Fruit fly (Drosophila melanogaster): ENCODE results near the gene COX8.

Gene COX8

dm6 chr3L:21585397-21585796, 46.1 kb upstream of the COX8 start (continued):
- peak in 1 of 2 experiments; percentile 14 for TF ChIP-seq chif (GFP tag; optimal IDR thresholded peaks at IDR 0.05)
- TF ChIP-seq tio (GFP tag; optimal IDR thresholded peaks at IDR 0.05), result peak; percentile 29
- no peak for TF ChIP-seq prd (optimal IDR thresholded peaks at IDR 0.05)
- peak; percentile 52; the same call in 2 of the 3 replicates for TF ChIP-seq prd (GFP tag; IDR thresholded peaks at IDR 0.05)
- peak in 1 of 2 experiments; percentile 22 for TF ChIP-seq Pdp1 (GFP tag; optimal IDR thresholded peaks at IDR 0.05)
- TF ChIP-seq CG18262 (tag; optimal IDR thresholded peaks at IDR 0.05), result peak; percentile 51
- no peak for TF ChIP-seq YL-1 (GFP tag; optimal IDR thresholded peaks at IDR 0.05)
- no peak for TF ChIP-seq CG15479 (GFP tag; optimal IDR thresholded peaks at IDR 0.05)
- peak; percentile 6 for TF ChIP-seq CG4820 (GFP tag; optimal IDR thresholded peaks at IDR 0.05)
- peak; percentile 23 for TF ChIP-seq fd96Cb (tag; optimal IDR thresholded peaks at IDR 0.05)
- TF ChIP-seq CG4424 (GFP tag; optimal IDR thresholded peaks at IDR 0.05), result peak; percentile 15
- peak; percentile 19 for TF ChIP-seq CG15696 (tag; optimal IDR thresholded peaks at IDR 0.05)
- peak; percentile 12 for TF ChIP-seq trem (tag; optimal IDR thresholded peaks at IDR 0.05)
- no peak for TF ChIP-seq Atf-2 (GFP tag; optimal IDR thresholded peaks at IDR 0.05)
- no peak for TF ChIP-seq fd3F (GFP tag; optimal IDR thresholded peaks at IDR 0.05)
- TF ChIP-seq CG16863 (GFP tag; optimal IDR thresholded peaks at IDR 0.05), result peak; percentile 24
- peak; percentile 1 for TF ChIP-seq phol (tag; optimal IDR thresholded peaks at IDR 0.05)
- TF ChIP-seq D (optimal IDR thresholded peaks at IDR 0.05), result no peak
- peak; percentile 1 for TF ChIP-seq D (GFP tag; optimal IDR thresholded peaks at IDR 0.05)
- no peak for TF ChIP-seq CG6272 (GFP tag; IDR thresholded peaks at IDR 0.05)
- no peak for TF ChIP-seq twi (tag; optimal IDR thresholded peaks at IDR 0.05)
- peak; percentile 7 for TF ChIP-seq CG17829 (tag; optimal IDR thresholded peaks at IDR 0.05)
- peak in 1 of 2 experiments; percentile 52 for TF ChIP-seq bsh (GFP tag; optimal IDR thresholded peaks at IDR 0.05)
- TF ChIP-seq Tbp (GFP tag; optimal IDR thresholded peaks at IDR 0.05), result no peak
- no peak for TF ChIP-seq pum (GFP tag; optimal IDR thresholded peaks at IDR 0.05)
- TF ChIP-seq Hr3 (GFP tag; optimal IDR thresholded peaks at IDR 0.05), result peak; percentile 31
- TF ChIP-seq CG32772 (GFP tag; IDR thresholded peaks at IDR 0.05), result no peak
- TF ChIP-seq CG10979 (tag; optimal IDR thresholded peaks at IDR 0.05), result peak; percentile 60
- TF ChIP-seq ara (GFP tag; IDR thresholded peaks at IDR 0.05), result peak; percentile 34; the same call in 1 of the 2 replicates
- no peak for TF ChIP-seq bab2 (GFP tag; optimal IDR thresholded peaks at IDR 0.05)
- TF ChIP-seq CG33213 (GFP tag; optimal IDR thresholded peaks at IDR 0.05), result peak; percentile 25
- TF ChIP-seq CG17361 (GFP tag; IDR thresholded peaks at IDR 0.05), result peak; percentile 59; the same call in 2 of the 3 replicates
- TF ChIP-seq eve (GFP tag; optimal IDR thresholded peaks at IDR 0.05), result peak in 1 of 2 experiments; percentile 49
- peak; percentile 38 for TF ChIP-seq CG9727 (GFP tag; optimal IDR thresholded peaks at IDR 0.05)

dm6 chr3L:21584683-21585082, 45.4 kb upstream of the COX8 start:
- TF ChIP-seq fd96Cb (tag; optimal IDR thresholded peaks at IDR 0.05), result no peak
- TF ChIP-seq knrl (GFP tag; IDR thresholded peaks at IDR 0.05; ENCODE audit: partially characterized antibody), result no peak
- no peak for TF ChIP-seq Ets97D (GFP tag; optimal IDR thresholded peaks at IDR 0.05)
- TF ChIP-seq CG17328 (GFP tag; IDR thresholded peaks at IDR 0.05), result no peak
- TF ChIP-seq her (GFP tag; optimal IDR thresholded peaks at IDR 0.05), result no peak
- TF ChIP-seq HmgD (GFP tag; optimal IDR thresholded peaks at IDR 0.05), result no peak
- TF ChIP-seq h (optimal IDR thresholded peaks at IDR 0.05), result no peak
- TF ChIP-seq HLH3B (GFP tag; IDR thresholded peaks at IDR 0.05), result no peak
- no peak for TF ChIP-seq CG13894 (tag; optimal IDR thresholded peaks at IDR 0.05)
- no peak for TF ChIP-seq pb (GFP tag; optimal IDR thresholded peaks at IDR 0.05)
- TF ChIP-seq CG14710 (tag; optimal IDR thresholded peaks at IDR 0.05), result no peak
- TF ChIP-seq CoRest (tag; optimal IDR thresholded peaks at IDR 0.05), result peak; percentile 11
- TF ChIP-seq CG12071 (GFP tag; optimal IDR thresholded peaks at IDR 0.05), result no peak
- TF ChIP-seq CG14441 (GFP tag; IDR thresholded peaks at IDR 0.05), result peak; percentile 16; the same call in 1 of the 2 replicates
- TF ChIP-seq prd (optimal IDR thresholded peaks at IDR 0.05), result no peak
- no peak for TF ChIP-seq prd (GFP tag; IDR thresholded peaks at IDR 0.05)
- no peak for TF ChIP-seq lov (optimal IDR thresholded peaks at IDR 0.05)
- TF ChIP-seq lov (GFP tag; IDR thresholded peaks at IDR 0.05), result 0 out of 3 replicates have a peak, but pooled peaks have one; percentile 21
- TF ChIP-seq mam (GFP tag; optimal IDR thresholded peaks at IDR 0.05), result no peak
- TF ChIP-seq slou (GFP tag; optimal IDR thresholded peaks at IDR 0.05), result no peak
- TF ChIP-seq CG9817 (tag; optimal IDR thresholded peaks at IDR 0.05), result no peak
- no peak for TF ChIP-seq CG3995 (GFP tag; optimal IDR thresholded peaks at IDR 0.05)

All from whole organism, embryonic.